Fruit fly (Drosophila melanogaster) whole organism, embryonic: ENCODE measurements around the gene CG3009.

ENCODE experiments used
- Atf6 ChIP-seq: fragments of 200-800 bp; sonication (Bioruptor generic); IDR thresholded peaks from 2 replicates; pipeline ENCODE4 v1.3.6; 2022; ENCODE audit warnings: missing biosample characterization, missing genetic modification characterization
- CG10147 ChIP-seq: fragments of 200-800 bp; sonication (Bioruptor generic); optimal IDR thresholded peaks from 2 replicates; lab custom pipeline; 2019; ENCODE audit warnings: missing biosample characterization, mild to moderate bottlenecking, missing genetic modification characterization, moderate library complexity
- CG11093 ChIP-seq: fragments of 200-800 bp; sonication (Bioruptor generic); IDR thresholded peaks from 3 replicates; pipeline ENCODE4 v1.3.6; 2022; ENCODE audit warnings: missing biosample characterization, missing genetic modification characterization
- CG11398 ChIP-seq: fragments of 200-800 bp; sonication (Bioruptor generic); optimal IDR thresholded peaks from 2 replicates; lab custom pipeline; 2016; ENCODE audit warnings: missing biosample characterization, missing genetic modification characterization
- CG13287 ChIP-seq: fragments of 200-800 bp; sonication (Bioruptor generic); IDR thresholded peaks from 2 replicates; pipeline ENCODE4 v1.3.6; 2022; ENCODE audit warnings: missing biosample characterization, missing genetic modification characterization; ENCODE audit not compliant: partially characterized antibody
- CG13296 ChIP-seq: fragments of 200-800 bp; sonication (Bioruptor generic); optimal IDR thresholded peaks from 3 replicates; lab custom pipeline; 2018; ENCODE audit warnings: missing biosample characterization, mild to moderate bottlenecking, missing genetic modification characterization
- CG13624 ChIP-seq: fragments of 200-800 bp; sonication (Bioruptor generic); optimal IDR thresholded peaks from 2 replicates; lab custom pipeline; 2016; ENCODE audit warnings: missing biosample characterization, missing genetic modification characterization
- CG15011 ChIP-seq: fragments of 200-800 bp; sonication (Bioruptor generic); optimal IDR thresholded peaks from 3 replicates; lab custom pipeline; 2018; ENCODE audit warnings: missing biosample characterization, mild to moderate bottlenecking, missing genetic modification characterization
- CG15073 ChIP-seq: fragments of 200-800 bp; sonication (Bioruptor generic); optimal IDR thresholded peaks from 2 replicates; lab custom pipeline; 2016; ENCODE audit warnings: missing biosample characterization, missing genetic modification characterization
- CG1529 ChIP-seq: fragments of 200-800 bp; sonication (Bioruptor generic); optimal IDR thresholded peaks from 3 replicates; lab custom pipeline; 2018; ENCODE audit warnings: missing biosample characterization, missing genetic modification characterization
- CG16813 ChIP-seq: fragments of 200-800 bp; sonication (Bioruptor generic); IDR thresholded peaks from 3 replicates; pipeline ENCODE4 v1.3.6; 2022; ENCODE audit warnings: missing biosample characterization, missing genetic modification characterization; ENCODE audit not compliant: partially characterized antibody
- CG16863 ChIP-seq: fragments of 200-800 bp; sonication (Bioruptor generic); optimal IDR thresholded peaks from 3 replicates; lab custom pipeline; 2016; ENCODE audit warnings: missing biosample characterization, missing genetic modification characterization
- CG17361 ChIP-seq: fragments of 200-800 bp; sonication (Bioruptor generic); IDR thresholded peaks from 3 replicates; pipeline ENCODE4 v1.3.6; 2022; ENCODE audit warnings: missing biosample characterization, missing genetic modification characterization
- CG2116 ChIP-seq: fragments of 200-800 bp; sonication (Bioruptor generic); optimal IDR thresholded peaks from 3 replicates; lab custom pipeline; 2018; ENCODE audit warnings: missing biosample characterization, mild to moderate bottlenecking, missing genetic modification characterization
- CG2678 ChIP-seq: fragments of 200-800 bp; sonication (Bioruptor generic); optimal IDR thresholded peaks from 3 replicates; lab custom pipeline; 2019; ENCODE audit warnings: missing biosample characterization, mild to moderate bottlenecking, missing genetic modification characterization, moderate library complexity
- CG30403 ChIP-seq: fragments of 200-800 bp; sonication (Bioruptor generic); optimal IDR thresholded peaks from 3 replicates; lab custom pipeline; 2016; ENCODE audit warnings: missing biosample characterization, missing genetic modification characterization
- CG3065 ChIP-seq: fragments of 200-800 bp; sonication (Bioruptor generic); optimal IDR thresholded peaks from 2 replicates; lab custom pipeline; 2016; ENCODE audit warnings: missing biosample characterization, missing genetic modification characterization
- CG33557 ChIP-seq: fragments of 200-800 bp; sonication (Bioruptor generic); optimal IDR thresholded peaks from 2 replicates; lab custom pipeline; 2019; ENCODE audit warnings: missing biosample characterization, mild to moderate bottlenecking, missing genetic modification characterization, moderate library complexity
- CG42726 ChIP-seq: fragments of 200-800 bp; sonication (Bioruptor generic); IDR thresholded peaks from 2 replicates; pipeline ENCODE4 v1.3.6; 2022; ENCODE audit warnings: missing biosample characterization, missing genetic modification characterization; ENCODE audit not compliant: partially characterized antibody
- CG6765 ChIP-seq: fragments of 200-800 bp; sonication (Bioruptor generic); optimal IDR thresholded peaks from 3 replicates; lab custom pipeline; 2017; ENCODE audit warnings: missing biosample characterization, mild to moderate bottlenecking, missing genetic modification characterization
- CG7271 ChIP-seq: fragments of 200-800 bp; sonication (Bioruptor generic); optimal IDR thresholded peaks from 2 replicates; lab custom pipeline; 2018; ENCODE audit warnings: missing biosample characterization, mild to moderate bottlenecking, missing genetic modification characterization, moderate library complexity
- CG9727 ChIP-seq: fragments of 200-800 bp; sonication (Bioruptor generic); optimal IDR thresholded peaks from 3 replicates; lab custom pipeline; 2017; ENCODE audit warnings: missing biosample characterization, mild to moderate bottlenecking, missing genetic modification characterization
- CG9797 ChIP-seq: fragments of 200-800 bp; sonication (Bioruptor generic); optimal IDR thresholded peaks from 3 replicates; lab custom pipeline; 2018; ENCODE audit warnings: missing biosample characterization, mild to moderate bottlenecking, missing genetic modification characterization
- CHES-1-like ChIP-seq: fragments of 200-800 bp; sonication (Bioruptor generic); optimal IDR thresholded peaks from 2 replicates; lab custom pipeline; 2016; ENCODE audit warnings: missing biosample characterization, missing genetic modification characterization
- CrebB ChIP-seq: fragments of 200-800 bp; sonication (Bioruptor generic); optimal IDR thresholded peaks from 3 replicates; lab custom pipeline; 2018; ENCODE audit warnings: missing biosample characterization, mild to moderate bottlenecking, missing genetic modification characterization
- Dbx ChIP-seq: fragments of 200-800 bp; sonication (Bioruptor generic); IDR thresholded peaks from 3 replicates; pipeline ENCODE4 v1.3.6; 2022; ENCODE audit warnings: missing biosample characterization, missing genetic modification characterization
- HLHmδ ChIP-seq: fragments of 200-800 bp; sonication (Bioruptor generic); optimal IDR thresholded peaks from 2 replicates; lab custom pipeline; 2018; ENCODE audit warnings: missing biosample characterization, mild to moderate bottlenecking, missing genetic modification characterization, moderate library complexity
- Oli ChIP-seq: fragments of 200-800 bp; sonication (Bioruptor generic); optimal IDR thresholded peaks from 2 replicates; lab custom pipeline; 2018; ENCODE audit warnings: missing biosample characterization, mild to moderate bottlenecking, missing genetic modification characterization, moderate library complexity
- Scr ChIP-seq: fragments of 200-800 bp; sonication (Bioruptor generic); IDR thresholded peaks from 2 replicates; pipeline ENCODE4 v1.3.6; 2022; ENCODE audit warnings: missing biosample characterization, missing genetic modification characterization; ENCODE audit not compliant: partially characterized antibody
- Six4 ChIP-seq: fragments of 200-800 bp; sonication (Bioruptor generic); optimal IDR thresholded peaks from 2 replicates; lab custom pipeline; 2016; ENCODE audit warnings: missing biosample characterization, missing genetic modification characterization
- ase ChIP-seq: fragments of 200-800 bp; sonication (Bioruptor generic); IDR thresholded peaks from 3 replicates; pipeline ENCODE4 v1.3.6; 2022; ENCODE audit warnings: missing biosample characterization, missing genetic modification characterization
- bbx ChIP-seq: fragments of 200-800 bp; sonication (Bioruptor generic); IDR thresholded peaks from 2 replicates; pipeline ENCODE4 v1.3.6; 2022; ENCODE audit warnings: missing biosample characterization, missing genetic modification characterization; ENCODE audit not compliant: partially characterized antibody
- cato ChIP-seq: fragments of 200-800 bp; sonication (Bioruptor generic); optimal IDR thresholded peaks from 2 replicates; lab custom pipeline; 2016; ENCODE audit warnings: missing biosample characterization, missing genetic modification characterization, borderline replicate concordance
- chinmo ChIP-seq: fragments of 200-800 bp; sonication (Bioruptor generic); IDR thresholded peaks from 4 replicates; pipeline ENCODE4 v1.3.6; 2022; ENCODE audit warnings: missing biosample characterization, missing genetic modification characterization; ENCODE audit not compliant: partially characterized antibody
- da ChIP-seq: fragments of 200-800 bp; sonication (Bioruptor generic); optimal IDR thresholded peaks from 2 replicates; lab custom pipeline; 2016; ENCODE audit warnings: missing biosample characterization, missing genetic modification characterization
- dm ChIP-seq: fragments of 200-800 bp; sonication (Bioruptor generic); optimal IDR thresholded peaks from 3 replicates; lab custom pipeline; 2016; ENCODE audit warnings: missing biosample characterization, missing genetic modification characterization
- gfzf ChIP-seq: fragments of 200-800 bp; sonication (Bioruptor generic); optimal IDR thresholded peaks from 2 replicates; lab custom pipeline; 2016; ENCODE audit warnings: missing biosample characterization, mild to moderate bottlenecking, missing genetic modification characterization, moderate library complexity
- gt ChIP-seq: fragments of 200-800 bp; sonication (Bioruptor generic); IDR thresholded peaks from 2 replicates; pipeline ENCODE4 v1.3.6; 2022; ENCODE audit warnings: missing biosample characterization, missing genetic modification characterization
- ham ChIP-seq: fragments of 200-800 bp; sonication (Bioruptor generic); IDR thresholded peaks from 2 replicates; pipeline ENCODE4 v1.3.6; 2022; ENCODE audit warnings: missing biosample characterization, missing genetic modification characterization
- jigr1 ChIP-seq: fragments of 200-800 bp; sonication (Bioruptor generic); IDR thresholded peaks from 3 replicates; pipeline ENCODE4 v1.3.6; 2022; ENCODE audit warnings: missing biosample characterization, missing genetic modification characterization
- kah ChIP-seq: fragments of 200-800 bp; sonication (Bioruptor generic); optimal IDR thresholded peaks from 2 replicates; lab custom pipeline; 2018; ENCODE audit warnings: missing biosample characterization, mild to moderate bottlenecking, missing genetic modification characterization
- kni ChIP-seq: fragments of 200-800 bp; sonication (Bioruptor generic); optimal IDR thresholded peaks from 3 replicates; lab custom pipeline; 2017; ENCODE audit warnings: mild to moderate bottlenecking, missing biosample characterization, missing genetic modification reagents, missing genetic modification characterization
- lilli ChIP-seq: fragments of 200-800 bp; sonication (Bioruptor generic); optimal IDR thresholded peaks from 3 replicates; lab custom pipeline; 2016; ENCODE audit warnings: missing biosample characterization, missing genetic modification characterization
- odd ChIP-seq: fragments of 200-800 bp; sonication (Bioruptor generic); optimal IDR thresholded peaks from 2 replicates; lab custom pipeline; 2017; ENCODE audit warnings: missing biosample characterization, mild to moderate bottlenecking, missing genetic modification characterization
- pum ChIP-seq: fragments of 200-800 bp; sonication (Bioruptor generic); optimal IDR thresholded peaks from 2 replicates; lab custom pipeline; 2016; ENCODE audit warnings: missing biosample characterization, missing genetic modification characterization
- scrt ChIP-seq: fragments of 200-800 bp; sonication (Bioruptor generic); optimal IDR thresholded peaks from 2 replicates; lab custom pipeline; 2018; ENCODE audit warnings: missing biosample characterization, mild to moderate bottlenecking, missing genetic modification characterization, moderate library complexity
- seq ChIP-seq: fragments of 200-800 bp; sonication (Bioruptor generic); IDR thresholded peaks from 2 replicates; pipeline ENCODE4 v1.3.6; 2022; ENCODE audit warnings: missing biosample characterization, missing genetic modification characterization
- sisA ChIP-seq: fragments of 200-800 bp; sonication (Bioruptor generic); IDR thresholded peaks from 2 replicates; pipeline ENCODE4 v1.3.6; 2022; ENCODE audit warnings: missing biosample characterization, missing genetic modification characterization
- unpg ChIP-seq: fragments of 200-800 bp; sonication (Bioruptor generic); optimal IDR thresholded peaks from 3 replicates; lab custom pipeline; 2018; ENCODE audit warnings: missing biosample characterization, mild to moderate bottlenecking, missing genetic modification characterization, moderate library complexity
- zf30C ChIP-seq: fragments of 200-800 bp; sonication (Bioruptor generic); optimal IDR thresholded peaks from 3 replicates; lab custom pipeline; 2018; ENCODE audit warnings: missing biosample characterization, mild to moderate bottlenecking, missing genetic modification characterization

CG3009 gene

dm6 chrX:4679813-4680381 lies 13.4 kb upstream of the CG3009 start (continued):
- TF ChIP-seq CG9727 (GFP tag; lab: Kevin White, UChicago) (peak; percentile 52), CG10147 (GFP tag; lab: Kevin White, UChicago) (peak; percentile 44), CG11093 (GFP tag; lab: Robert Waterston, UW) (no peak), Scr (GFP tag; lab: Robert Waterston, UW) (no peak), kah (GFP tag; lab: Kevin White, UChicago) (peak; percentile 13), CG6765 (no peak), chinmo (GFP tag; lab: Robert Waterston, UW) (no peak), Dbx (GFP tag; lab: Robert Waterston, UW) (peak; percentile 23; the same call in 1 of the 3 replicates), CG13624 (GFP tag; lab: Kevin White, UChicago) (peak; percentile 2), CG17361 (GFP tag; lab: Robert Waterston, UW) (peak; percentile 64), cato (GFP tag; lab: Kevin White, UChicago) (peak; percentile 39), CG16863 (GFP tag; lab: Kevin White, UChicago) (peak; percentile 61), dm (GFP tag; lab: Kevin White, UChicago) (no peak), Oli (tag; lab: Kevin White, UChicago) (peak; percentile 67), CHES-1-like (GFP tag; lab: Kevin White, UChicago) (peak; percentile 33), kni (no peak), Six4 (GFP tag; lab: Kevin White, UChicago) (no peak), CG15011 (GFP tag; lab: Kevin White, UChicago) (peak; percentile 28), scrt (GFP tag; lab: Kevin White, UChicago) (peak; percentile 15), CG42726 (no peak), CG11398 (GFP tag; lab: Kevin White, UChicago) (peak; percentile 32), unpg (GFP tag; lab: Kevin White, UChicago) (peak; percentile 71), gt (GFP tag; lab: Robert Waterston, UW) (no peak), CrebB (tag; lab: Kevin White, UChicago) (no peak), CG2116 (GFP tag; lab: Kevin White, UChicago) (peak; percentile 31), ham (no peak), CG16813 (GFP tag; lab: Robert Waterston, UW) (no peak), CG13296 (no peak), CG7271 (tag; lab: Kevin White, UChicago) (no peak), da (no peak), zf30C (GFP tag; lab: Kevin White, UChicago) (peak; percentile 90), lilli (GFP tag; lab: Kevin White, UChicago) (peak; percentile 70), odd (GFP tag; lab: Kevin White, UChicago) (no peak), ase (GFP tag; lab: Robert Waterston, UW) (no peak), sisA (GFP tag; lab: Robert Waterston, UW) (peak; percentile 49; the same call in 1 of the 2 replicates), gfzf (no peak), CG33557 (no peak), CG9797 (GFP tag; lab: Kevin White, UChicago) (peak; percentile 62), CG30403 (GFP tag; lab: Kevin White, UChicago) (peak; percentile 76), CG13287 (GFP tag; lab: Robert Waterston, UW) (no peak), CG2678 (tag; lab: Kevin White, UChicago) (peak; percentile 70), seq (GFP tag; lab: Robert Waterston, UW) (no peak), jigr1 (no peak), CG15073 (GFP tag; lab: Kevin White, UChicago) (no peak), HLHmδ (GFP tag; lab: Kevin White, UChicago) (no peak), pum (peak; percentile 14), CG3065 (no peak), bbx (GFP tag; lab: Robert Waterston, UW) (no peak), CG1529 (GFP tag; lab: Kevin White, UChicago) (no peak), Atf6 (peak; percentile 69)
